Worm (Caenorhabditis elegans) whole organism, L2 larva: ENCODE data around the gene egl-3.

Experiments
- C34F6.9 ChIP-seq: fragments of 150-350 bp; optimal IDR thresholded peaks from 2 replicates; lab custom pipeline; 2014; ENCODE audit warnings: missing biosample characterization, missing genetic modification characterization
- F13H6.1 ChIP-seq: sonication (generic microtip); optimal IDR thresholded peaks from 2 replicates; lab custom pipeline; 2016; ENCODE audit warnings: missing genetic modification characterization, missing compliant biosample characterization
- R02D3.7 ChIP-seq: fragments of 150-350 bp; optimal IDR thresholded peaks from 2 replicates; lab custom pipeline; 2014; ENCODE audit warnings: missing biosample characterization, missing genetic modification characterization
- ZK546.5 ChIP-seq: sonication (generic microtip); optimal IDR thresholded peaks from 2 replicates; lab custom pipeline; 2017; ENCODE audit warnings: missing biosample characterization, missing genetic modification characterization
- alr-1 ChIP-seq: fragments of 150-350 bp; optimal IDR thresholded peaks from 2 replicates; lab custom pipeline; 2014; ENCODE audit warnings: missing biosample characterization, missing genetic modification characterization
- aly-2 ChIP-seq: fragments of 150-350 bp; optimal IDR thresholded peaks from 2 replicates; lab custom pipeline; 2014; ENCODE audit warnings: missing biosample characterization, missing genetic modification characterization
- blmp-1 ChIP-seq: sonication (generic microtip); optimal IDR thresholded peaks from 2 replicates; lab custom pipeline; 2017; ENCODE audit warnings: missing genetic modification characterization, mild to moderate bottlenecking, missing compliant biosample characterization, antibody characterized with exemption, moderate library complexity; ENCODE audit not compliant: insufficient read depth
- ceh-82 ChIP-seq: fragments of 150-350 bp; optimal IDR thresholded peaks from 2 replicates; lab custom pipeline; 2014; ENCODE audit warnings: missing biosample characterization, missing genetic modification characterization
- crh-2 ChIP-seq: sonication (generic microtip); optimal IDR thresholded peaks from 2 replicates; lab custom pipeline; 2017; ENCODE audit warnings: missing biosample characterization, missing genetic modification characterization
- elt-1 ChIP-seq: fragments of 150-350 bp; optimal IDR thresholded peaks from 2 replicates; lab custom pipeline; 2014; ENCODE audit warnings: missing biosample characterization, missing genetic modification characterization
- elt-3 ChIP-seq: sonication (generic microtip); optimal IDR thresholded peaks from 2 replicates; lab custom pipeline; 2017; ENCODE audit warnings: missing biosample characterization, missing genetic modification characterization
- fos-1 ChIP-seq: fragments of 150-350 bp; optimal IDR thresholded peaks from 2 replicates; lab custom pipeline; 2014; ENCODE audit warnings: missing biosample characterization, missing genetic modification characterization
- gmeb-1 ChIP-seq: fragments of 150-350 bp; optimal IDR thresholded peaks from 2 replicates; lab custom pipeline; 2014; ENCODE audit warnings: missing biosample characterization, missing genetic modification characterization
- lin-13 ChIP-seq: fragments of 150-350 bp; optimal IDR thresholded peaks from 2 replicates; lab custom pipeline; 2014; ENCODE audit warnings: missing biosample characterization, missing genetic modification reagents, missing genetic modification characterization
- lin-39 ChIP-seq: fragments of 150-350 bp; optimal IDR thresholded peaks from 2 replicates; lab custom pipeline; 2014; ENCODE audit warnings: missing biosample characterization, missing genetic modification reagents, missing genetic modification characterization
- lsy-2 ChIP-seq, 2 experiments: fragments of 150-350 bp in 1 of 2; sonication (generic microtip) in 1 of 2; optimal IDR thresholded peaks; 2 replicates each; lab custom pipeline; 2014 to 2017; ENCODE audit warnings: missing biosample characterization in 2 of 2, missing genetic modification characterization in 2 of 2
- mab-5 ChIP-seq: fragments of 150-350 bp; optimal IDR thresholded peaks from 2 replicates; lab custom pipeline; 2014; ENCODE audit warnings: missing biosample characterization, missing genetic modification characterization
- mbf-1 ChIP-seq: sonication (generic microtip); optimal IDR thresholded peaks from 2 replicates; lab custom pipeline; 2017; ENCODE audit warnings: missing biosample characterization, missing genetic modification characterization
- mdl-1 ChIP-seq, 2 experiments: fragments of 150-350 bp in 1 of 2; sonication (generic microtip) in 1 of 2; optimal IDR thresholded peaks; 2 replicates each; lab custom pipeline; 2017; ENCODE audit warnings: missing biosample characterization in 2 of 2, missing genetic modification characterization in 2 of 2
- nhr-10 ChIP-seq: sonication (generic microtip); optimal IDR thresholded peaks from 2 replicates; lab custom pipeline; 2017; ENCODE audit warnings: missing biosample characterization, missing genetic modification characterization
- nhr-11 ChIP-seq: fragments of 150-350 bp; optimal IDR thresholded peaks from 2 replicates; lab custom pipeline; 2014; ENCODE audit warnings: missing biosample characterization, missing genetic modification characterization
- nhr-12 ChIP-seq: fragments of 150-350 bp; optimal IDR thresholded peaks from 2 replicates; lab custom pipeline; 2014; ENCODE audit warnings: missing biosample characterization, missing genetic modification characterization
- nhr-129 ChIP-seq: fragments of 150-350 bp; optimal IDR thresholded peaks from 2 replicates; lab custom pipeline; 2014; ENCODE audit warnings: missing biosample characterization, missing genetic modification characterization
- nhr-21 ChIP-seq: fragments of 150-350 bp; optimal IDR thresholded peaks from 2 replicates; lab custom pipeline; 2014; ENCODE audit warnings: missing biosample characterization, missing genetic modification characterization
- nhr-23 ChIP-seq: fragments of 150-350 bp; optimal IDR thresholded peaks from 2 replicates; lab custom pipeline; 2014; ENCODE audit warnings: missing biosample characterization, missing genetic modification reagents, missing genetic modification characterization
- nhr-237 ChIP-seq: fragments of 150-350 bp; optimal IDR thresholded peaks from 2 replicates; lab custom pipeline; 2014; ENCODE audit warnings: missing biosample characterization, missing genetic modification characterization
- nhr-25 ChIP-seq: fragments of 150-350 bp; sonication (generic microtip); optimal IDR thresholded peaks from 3 replicates; lab custom pipeline; 2014; ENCODE audit warnings: missing biosample characterization, missing genetic modification characterization
- nhr-6 ChIP-seq: fragments of 150-350 bp; optimal IDR thresholded peaks from 2 replicates; lab custom pipeline; 2014; ENCODE audit warnings: missing biosample characterization, missing genetic modification characterization
- nhr-77 ChIP-seq: fragments of 150-350 bp; optimal IDR thresholded peaks from 2 replicates; lab custom pipeline; 2014; ENCODE audit warnings: missing biosample characterization, missing genetic modification characterization
- sem-4 ChIP-seq: fragments of 150-350 bp; optimal IDR thresholded peaks from 2 replicates; lab custom pipeline; 2014; ENCODE audit warnings: missing biosample characterization, missing genetic modification reagents, missing genetic modification characterization
- skn-1 ChIP-seq: sonication (generic microtip); optimal IDR thresholded peaks from 2 replicates; lab custom pipeline; 2017; ENCODE audit warnings: missing biosample characterization, missing genetic modification characterization
- sma-3 ChIP-seq: sonication (generic microtip); optimal IDR thresholded peaks from 2 replicates; lab custom pipeline; 2016; ENCODE audit warnings: missing genetic modification reagents, missing genetic modification characterization, missing compliant biosample characterization
- sma-9 ChIP-seq, 2 experiments: fragments of 150-350 bp in 1 of 2; sonication (generic microtip) in 1 of 2; optimal IDR thresholded peaks; 2 replicates each; lab custom pipeline; 2014 to 2016; ENCODE audit warnings: missing genetic modification characterization in 2 of 2, mild to moderate bottlenecking in 1 of 2, missing biosample characterization in 1 of 2, missing compliant biosample characterization in 1 of 2, missing genetic modification reagents in 1 of 2, moderate library complexity in 1 of 2
- snpc-4 ChIP-seq: fragments of 150-350 bp; optimal IDR thresholded peaks from 2 replicates; lab custom pipeline; 2014; ENCODE audit warnings: missing biosample characterization, missing genetic modification characterization
- unc-55 ChIP-seq: fragments of 150-350 bp; sonication (generic microtip); optimal IDR thresholded peaks from 3 replicates; lab custom pipeline; 2014; ENCODE audit warnings: missing biosample characterization, missing genetic modification reagents, missing genetic modification characterization
- unc-62 ChIP-seq: fragments of 150-350 bp; optimal IDR thresholded peaks from 2 replicates; lab custom pipeline; 2014; ENCODE audit warnings: missing biosample characterization, missing genetic modification reagents, missing genetic modification characterization
- zag-1 ChIP-seq: fragments of 150-350 bp; optimal IDR thresholded peaks from 2 replicates; lab custom pipeline; 2014; ENCODE audit warnings: missing biosample characterization, missing genetic modification characterization
- ztf-4 ChIP-seq: fragments of 150-350 bp; optimal IDR thresholded peaks from 2 replicates; lab custom pipeline; 2014; ENCODE audit warnings: missing biosample characterization, missing genetic modification characterization

Gene egl-3

DNA sequence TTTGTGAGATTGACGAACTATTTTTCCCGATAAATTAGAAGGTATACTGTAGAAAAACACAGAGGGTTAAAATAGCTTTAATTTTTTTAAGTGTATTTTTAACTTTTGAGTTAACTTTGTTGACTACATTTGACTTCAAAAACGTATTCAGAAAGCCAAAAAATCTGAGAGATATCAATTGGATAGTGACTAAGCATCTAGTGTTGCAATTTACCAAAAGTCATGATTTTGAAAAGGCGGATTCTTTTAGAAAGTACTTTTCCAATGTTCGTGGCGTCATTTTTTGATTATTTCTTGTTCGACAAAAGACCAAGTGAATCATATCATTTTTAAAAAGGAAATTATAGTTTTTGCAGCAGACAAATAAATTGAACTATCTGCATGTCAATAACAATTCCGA, 4.7 kb downstream of the egl-3 start:
- TF ChIP-seq lsy-2 (tag; optimal IDR thresholded peaks at IDR 0.05; lab: Kevin White, UChicago) (peak in 1 of 2 experiments; percentile 40), nhr-237 (tag; lab: Kevin White, UChicago) (peak; percentile 8), fos-1 (no peak), nhr-21 (tag; lab: Kevin White, UChicago) (no peak), nhr-12 (no peak), nhr-6 (tag; lab: Kevin White, UChicago) (no peak), elt-1 (tag; lab: Kevin White, UChicago) (no peak), nhr-11 (tag; lab: Kevin White, UChicago) (no peak), unc-55 (GFP tag; lab: Kevin White, UChicago) (peak; percentile 51), ztf-4 (tag; lab: Kevin White, UChicago) (peak; percentile 13), nhr-77 (no peak), crh-2 (tag; lab: Kevin White, UChicago) (peak; percentile 40), blmp-1 (tag; lab: Kevin White, UChicago) (no peak), nhr-23 (no peak)

DNA sequence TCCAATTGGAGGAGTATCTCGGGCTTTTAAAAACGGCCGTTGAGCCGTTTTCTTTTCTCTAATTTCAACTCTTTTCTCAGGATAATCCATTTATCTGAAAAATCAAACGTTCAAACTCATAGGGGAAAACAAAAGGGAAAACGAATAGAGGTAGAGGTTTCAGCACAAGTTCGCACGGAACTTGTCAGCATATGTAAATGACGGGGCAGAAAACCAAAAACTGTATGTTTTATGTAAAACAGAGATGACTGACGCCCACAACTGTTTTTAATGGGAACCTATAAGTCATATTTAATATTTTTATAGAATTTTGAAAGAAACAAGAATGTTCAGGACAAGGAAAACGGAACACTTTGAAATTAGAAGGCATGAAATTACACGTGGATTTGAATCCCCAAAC, 7.2 kb downstream of the egl-3 start, which contains the start of gene C51E3.6:
Gene C51E3.6, minus strand, starts transcription at position 101 of the 400 bp plus-strand sequence.
- TF ChIP-seq alr-1 (no peak), lsy-2 (tag; optimal IDR thresholded peaks at IDR 0.05; lab: Kevin White, UChicago) (no peak), unc-55 (GFP tag; lab: Kevin White, UChicago) (no peak), mbf-1 (tag; lab: Kevin White, UChicago) (no peak), skn-1 (tag; lab: Kevin White, UChicago) (no peak), ZK546.5 (tag; lab: Kevin White, UChicago) (no peak), nhr-77 (no peak), sma-3 (GFP tag; lab: Kevin White, UChicago) (no peak), nhr-129 (tag; lab: Kevin White, UChicago) (no peak), ztf-4 (tag; lab: Kevin White, UChicago) (no peak), snpc-4 (tag; lab: Kevin White, UChicago) (no peak), nhr-25 (tag; lab: Kevin White, UChicago) (no peak), mdl-1 (tag; optimal IDR thresholded peaks at IDR 0.05; lab: Kevin White, UChicago) (no peak), F13H6.1 (tag; lab: Kevin White, UChicago) (no peak), lin-39 (tag; lab: Kevin White, UChicago) (no peak), elt-1 (tag; lab: Kevin White, UChicago) (no peak), nhr-11 (tag; lab: Kevin White, UChicago) (no peak), crh-2 (tag; lab: Kevin White, UChicago) (no peak)

- TF ChIP-seq crh-2 (tag; lab: Kevin White, UChicago) (peak; percentile 67), nhr-11 (tag; lab: Kevin White, UChicago) (no peak), ZK546.5 (tag; lab: Kevin White, UChicago) (no peak), C34F6.9 (tag; lab: Kevin White, UChicago) (no peak), sem-4 (tag; lab: Kevin White, UChicago) (no peak), mdl-1 (tag; optimal IDR thresholded peaks at IDR 0.05; lab: Kevin White, UChicago) (peak in 1 of 2 experiments; percentile 14), sma-3 (GFP tag; lab: Kevin White, UChicago) (no peak), sma-9 (GFP tag; optimal IDR thresholded peaks at IDR 0.05; lab: Kevin White, UChicago) (peak; percentile 69), sma-9 (tag; optimal IDR thresholded peaks at IDR 0.05; lab: Kevin White, UChicago) (no peak), gmeb-1 (tag; lab: Kevin White, UChicago) (no peak), F13H6.1 (tag; lab: Kevin White, UChicago) (no peak), zag-1 (tag; lab: Kevin White, UChicago) (no peak), alr-1 (no peak), skn-1 (tag; lab: Kevin White, UChicago) (peak; percentile 36), fos-1 (peak; percentile 94), nhr-12 (no peak), mab-5 (tag; lab: Kevin White, UChicago) (no peak)
- TF ChIP-seq, all 48 proteins: peak for 5
Measured at ce11 chrV:10160954-10161353, 12.6 kb downstream of the egl-3 start, which contains the start of gene C51E3.10. Gene C51E3.10, minus strand, starts transcription at chrV:10161134.

ce11 chrV:10159972-10160371, 13.6 kb downstream of the egl-3 start:
- TF ChIP-seq fos-1 (peak; percentile 65), nhr-21 (tag; lab: Kevin White, UChicago) (no peak), sma-9 (GFP tag; optimal IDR thresholded peaks at IDR 0.05; lab: Kevin White, UChicago) (peak; percentile 36), sma-9 (tag; optimal IDR thresholded peaks at IDR 0.05; lab: Kevin White, UChicago) (no peak)
- TF ChIP-seq, all 48 proteins: peak for 2

- TF ChIP-seq elt-3 (no peak), nhr-129 (tag; lab: Kevin White, UChicago) (no peak), nhr-11 (tag; lab: Kevin White, UChicago) (no peak), R02D3.7 (tag; lab: Kevin White, UChicago) (no peak), ceh-82 (tag; lab: Kevin White, UChicago) (no peak), sma-3 (GFP tag; lab: Kevin White, UChicago) (no peak), alr-1 (no peak), nhr-12 (no peak), skn-1 (tag; lab: Kevin White, UChicago) (no peak), nhr-10 (tag; lab: Kevin White, UChicago) (no peak), F13H6.1 (tag; lab: Kevin White, UChicago) (no peak), aly-2 (tag; lab: Kevin White, UChicago) (no peak), mab-5 (tag; lab: Kevin White, UChicago) (no peak), C34F6.9 (tag; lab: Kevin White, UChicago) (no peak), unc-62 (no peak), lin-13 (GFP tag; lab: Kevin White, UChicago) (no peak), nhr-237 (tag; lab: Kevin White, UChicago) (no peak), gmeb-1 (tag; lab: Kevin White, UChicago) (no peak), sma-9 (GFP tag; optimal IDR thresholded peaks at IDR 0.05; lab: Kevin White, UChicago) (no peak), sma-9 (tag; optimal IDR thresholded peaks at IDR 0.05; lab: Kevin White, UChicago) (no peak)
Measured at ce11 chrV:10158528-10158927, 15.0 kb downstream of the egl-3 start, which contains the start of gene srsx-30. Gene srsx-30, plus strand, starts transcription at chrV:10158828.
